Worm (Caenorhabditis elegans) whole organism, young adult: ENCODE data around the gene Y41C4A.18.

Source experiments
- C17E4.6 ChIP-seq: fragments of 200-800 bp; sonication (Bioruptor generic); IDR thresholded peaks from 2 replicates; pipeline ENCODE4 v1.3.6; 2022; ENCODE audit warnings: missing genetic modification reagents, missing genetic modification characterization, missing compliant biosample characterization
- T07F8.4 ChIP-seq: sonication (generic microtip); optimal IDR thresholded peaks from 2 replicates; lab custom pipeline; 2016; ENCODE audit warnings: mild to moderate bottlenecking, missing genetic modification characterization, moderate library complexity, missing compliant biosample characterization
- T26A5.8 ChIP-seq: sonication (generic microtip); optimal IDR thresholded peaks from 2 replicates; lab custom pipeline; 2016; ENCODE audit warnings: missing genetic modification characterization, missing compliant biosample characterization
- Y53G8AR.9 ChIP-seq: fragments of 200-800 bp; sonication (Bioruptor generic); conservative IDR thresholded peaks from 2 replicates; pipeline ENCODE4 v1.3.6; 2022; ENCODE audit warnings: missing genetic modification reagents, missing genetic modification characterization, missing compliant biosample characterization
- ama-1 ChIP-seq, 3 experiments: fragments of 150-350 bp in 1 of 3; sonication (generic microtip) in 2 of 3; optimal IDR thresholded peaks; 2 replicates each; lab custom pipeline; 2014 to 2018; ENCODE audit warnings: missing biosample characterization in 2 of 3, missing genetic modification characterization in 2 of 3, missing genetic modification reagents in 2 of 3
- atf-7 ChIP-seq: sonication (generic microtip); optimal IDR thresholded peaks from 2 replicates; lab custom pipeline; 2017; ENCODE audit warnings: mild to moderate bottlenecking, missing genetic modification characterization, missing compliant biosample characterization
- cebp-1 ChIP-seq, 2 experiments: fragments of 200-800 bp in 1 of 2; sonication (Bioruptor generic) in 1 of 2; sonication (generic microtip) in 1 of 2; IDR thresholded peaks in 1 of 2; optimal IDR thresholded peaks in 1 of 2; 2 replicates each; pipeline versions ENCODE4 v1.3.6 to Lab custom; 2017 to 2022; ENCODE audit warnings: missing compliant biosample characterization in 2 of 2, missing genetic modification characterization in 2 of 2, mild to moderate bottlenecking in 1 of 2, missing genetic modification reagents in 1 of 2, moderate library complexity in 1 of 2
- ceh-79 ChIP-seq: sonication (generic microtip); optimal IDR thresholded peaks from 2 replicates; lab custom pipeline; 2017; ENCODE audit warnings: mild to moderate bottlenecking, missing genetic modification characterization, missing compliant biosample characterization
- ets-4 ChIP-seq: fragments of 200-800 bp; sonication (Bioruptor generic); optimal IDR thresholded peaks from 2 replicates; lab custom pipeline; 2018; ENCODE audit warnings: mild to moderate bottlenecking, missing genetic modification characterization, missing compliant biosample characterization
- lin-40 ChIP-seq: sonication (generic microtip); optimal IDR thresholded peaks from 2 replicates; lab custom pipeline; 2016; ENCODE audit warnings: missing genetic modification characterization, mild to moderate bottlenecking, missing compliant biosample characterization, missing genotype, missing genetic modification reagents
- madf-3 ChIP-seq: fragments of 200-800 bp; sonication (Bioruptor generic); IDR thresholded peaks from 2 replicates; pipeline ENCODE4 v1.3.6; 2022; ENCODE audit warnings: missing genetic modification reagents, missing genetic modification characterization, missing compliant biosample characterization
- unc-130 ChIP-seq: sonication (generic microtip); optimal IDR thresholded peaks from 2 replicates; lab custom pipeline; 2016; ENCODE audit warnings: missing genetic modification reagents, missing genetic modification characterization, missing compliant biosample characterization
- ztf-25 ChIP-seq: fragments of 200-800 bp; sonication (Bioruptor generic); IDR thresholded peaks from 2 replicates; pipeline ENCODE4 v1.3.6; 2022; ENCODE audit warnings: missing genetic modification reagents, missing genetic modification characterization, missing compliant biosample characterization

- TF ChIP-seq unc-130 (GFP tag; lab: Kevin White, UChicago) (no peak), ama-1 (optimal IDR thresholded peaks at IDR 0.05; lab: Kevin White, UChicago) (no peak), ama-1 (GFP tag; optimal IDR thresholded peaks at IDR 0.05; lab: Kevin White, UChicago) (no peak), T26A5.8 (tag; lab: Kevin White, UChicago) (no peak), ceh-79 (tag; lab: Kevin White, UChicago) (no peak), C17E4.6 (GFP tag; lab: Robert Waterston, UW) (no peak), Y53G8AR.9 (no peak), ztf-25 (GFP tag; lab: Robert Waterston, UW) (no peak), madf-3 (GFP tag; lab: Robert Waterston, UW) (no peak), T07F8.4 (tag; lab: Kevin White, UChicago) (no peak), lin-40 (tag; lab: Kevin White, UChicago) (no peak), cebp-1 (GFP tag; IDR thresholded peaks at IDR 0.05; lab: Robert Waterston, UW) (no peak), cebp-1 (tag; optimal IDR thresholded peaks at IDR 0.05; lab: Kevin White, UChicago) (no peak), atf-7 (no peak), ets-4 (no peak)
Observed at ce11 chrIII:11731491-11731890, 1.1 kb downstream of the Y41C4A.18 start.
